Fruit fly (Drosophila melanogaster): ENCODE data around the gene RpL3.

RpL3 gene

dm6 chr3R:11226496-11226895, 4.8 kb downstream of the RpL3 start, which contains the start of gene CG17726 (continued):
- TF ChIP-seq tap (tag; optimal IDR thresholded peaks at IDR 0.05) (peak; percentile 98), CG13775 (GFP tag; optimal IDR thresholded peaks at IDR 0.05) (peak; percentile 96), esg (GFP tag; conservative IDR thresholded peaks at IDR 0.05) (peak; percentile 98), lbe (GFP tag; optimal IDR thresholded peaks at IDR 0.05) (peak; percentile 83), CG12744 (GFP tag; optimal IDR thresholded peaks at IDR 0.05) (peak; percentile 92), CG12391 (tag; optimal IDR thresholded peaks at IDR 0.05) (peak; percentile 99), CG9727 (GFP tag; optimal IDR thresholded peaks at IDR 0.05) (peak; percentile 97), croc (GFP tag; conservative IDR thresholded peaks at IDR 0.05) (peak; percentile 96), CG31388 (GFP tag; optimal IDR thresholded peaks at IDR 0.05) (peak; percentile 97), dmrt11E (tag; optimal IDR thresholded peaks at IDR 0.05) (peak; percentile 99), bab2 (GFP tag; optimal IDR thresholded peaks at IDR 0.05) (peak; percentile 93), cwo (GFP tag; optimal IDR thresholded peaks at IDR 0.05) (peak; percentile 89), Oli (tag; optimal IDR thresholded peaks at IDR 0.05) (peak; percentile 97), CG10979 (tag; optimal IDR thresholded peaks at IDR 0.05) (peak; percentile 97), CG1603 (tag; optimal IDR thresholded peaks at IDR 0.05) (peak; percentile 91), lmd (GFP tag; IDR thresholded peaks at IDR 0.05) (peak; percentile 98), trh (GFP tag; optimal IDR thresholded peaks at IDR 0.05) (peak; percentile 91), CG8359 (GFP tag; optimal IDR thresholded peaks at IDR 0.05; ENCODE audit: borderline replicate concordance) (peak; percentile 83), CG3065 (GFP tag; optimal IDR thresholded peaks at IDR 0.05) (peak; percentile 93), H15 (GFP tag; IDR thresholded peaks at IDR 0.05) (peak; percentile 97), Lim3 (GFP tag; IDR thresholded peaks at IDR 0.05) (peak; percentile 92), CG9817 (tag; optimal IDR thresholded peaks at IDR 0.05) (peak; percentile 96), jing (GFP tag; optimal IDR thresholded peaks at IDR 0.05) (peak; percentile 92), NC2β (GFP tag; optimal IDR thresholded peaks at IDR 0.05) (peak; percentile 76), Dfd (GFP tag; optimal IDR thresholded peaks at IDR 0.05) (no peak), cg (GFP tag; optimal IDR thresholded peaks at IDR 0.05) (no peak), CG16813 (GFP tag; IDR thresholded peaks at IDR 0.05; ENCODE audit: partially characterized antibody) (no peak), fd64A (GFP tag; optimal IDR thresholded peaks at IDR 0.05) (peak; percentile 3), tup (GFP tag; optimal IDR thresholded peaks at IDR 0.05) (peak; percentile 89), Med (GFP tag) (peak; percentile 97), MTF-1 (GFP tag; optimal IDR thresholded peaks at IDR 0.05; ENCODE audit: borderline replicate concordance) (peak; percentile 92), CG14667 (GFP tag; IDR thresholded peaks at IDR 0.05) (peak; percentile 96), CG4282 (GFP tag; optimal IDR thresholded peaks at IDR 0.05) (peak; percentile 13), Neu2 (GFP tag; optimal IDR thresholded peaks at IDR 0.05; ENCODE audit: borderline replicate concordance) (no peak), slp2 (GFP tag; optimal IDR thresholded peaks at IDR 0.05) (peak; percentile 84), stc (GFP tag; IDR thresholded peaks at IDR 0.05) (peak; percentile 99), YL-1 (GFP tag; optimal IDR thresholded peaks at IDR 0.05) (peak; percentile 95), insv (GFP tag; optimal IDR thresholded peaks at IDR 0.05) (peak in 1 of 2 experiments; percentile 60), CG9932 (GFP tag; IDR thresholded peaks at IDR 0.05) (peak; percentile 96), CG15601 (tag; optimal IDR thresholded peaks at IDR 0.05) (peak; percentile 97), fru (optimal IDR thresholded peaks at IDR 0.05) (no peak), CG14050 (GFP tag; IDR thresholded peaks at IDR 0.05) (peak; percentile 98), twi (tag; optimal IDR thresholded peaks at IDR 0.05) (peak; percentile 96), dan (GFP tag; IDR thresholded peaks at IDR 0.05) (peak; percentile 73; the same call in 1 of the 2 replicates), ab (GFP tag; optimal IDR thresholded peaks at IDR 0.05) (peak; percentile 27), CG15073 (GFP tag; optimal IDR thresholded peaks at IDR 0.05) (peak; percentile 71), HLH4C (GFP tag; IDR thresholded peaks at IDR 0.05; ENCODE audit: partially characterized antibody) (no peak), CG34376 (GFP tag; optimal IDR thresholded peaks at IDR 0.05) (peak; percentile 92), CG6683 (GFP tag; optimal IDR thresholded peaks at IDR 0.05) (peak; percentile 87), so (GFP tag; IDR thresholded peaks at IDR 0.05) (peak; percentile 99), ems (GFP tag; optimal IDR thresholded peaks at IDR 0.05) (peak; percentile 87)
